Fruit fly (Drosophila melanogaster): ENCODE results near the gene Set8.

Set8 gene

DNA sequence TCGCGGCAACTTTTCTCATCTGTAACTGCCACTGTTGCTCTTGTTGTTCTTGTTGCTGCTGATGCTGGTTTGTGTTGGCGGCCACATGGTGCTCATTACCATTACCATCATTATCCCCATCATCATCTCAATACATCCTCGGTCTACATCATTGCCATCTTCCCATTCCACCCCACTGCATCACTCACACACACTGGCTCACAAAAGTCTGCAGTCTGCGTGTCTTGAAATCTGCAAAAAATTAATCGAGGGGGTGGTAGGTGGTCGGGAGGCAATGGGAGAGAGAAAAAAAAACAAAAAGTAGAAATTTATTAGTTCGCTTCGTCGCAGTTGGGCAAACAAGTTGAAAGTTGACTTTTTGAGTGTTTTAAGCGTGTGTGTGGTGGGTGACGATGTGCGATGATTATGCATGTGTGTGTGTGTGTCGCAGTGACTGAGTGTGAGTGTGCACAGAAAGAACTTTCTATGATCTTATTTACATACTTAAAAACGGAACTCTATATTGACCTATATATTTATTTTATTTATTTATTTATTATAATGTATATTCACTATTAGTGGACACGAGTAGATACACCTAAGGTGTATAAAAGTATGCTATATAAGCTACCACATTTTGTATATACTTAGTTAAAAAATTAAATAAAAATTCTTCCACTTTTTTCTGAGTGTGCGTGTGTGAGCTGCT, 36.4 kb upstream of the Set8 start (continued):
- peak; percentile 41; the same call in 1 of the 3 replicates for TF ChIP-seq dysf (GFP tag; IDR thresholded peaks at IDR 0.05)
- TF ChIP-seq Atf-2 (GFP tag; optimal IDR thresholded peaks at IDR 0.05), result no peak
- TF ChIP-seq ab (GFP tag; optimal IDR thresholded peaks at IDR 0.05), result no peak
- no peak for TF ChIP-seq gfzf (GFP tag; optimal IDR thresholded peaks at IDR 0.05)
- peak; percentile 62 for TF ChIP-seq CG11504 (tag; optimal IDR thresholded peaks at IDR 0.05)
- TF ChIP-seq br (optimal IDR thresholded peaks at IDR 0.05), result no peak
- no peak for TF ChIP-seq Usf (GFP tag; optimal IDR thresholded peaks at IDR 0.05)
- TF ChIP-seq Drgx (GFP tag; IDR thresholded peaks at IDR 0.05), result 0 out of 2 replicates have a peak, but pooled peaks have one; percentile 41
- TF ChIP-seq Bteb2 (GFP tag; optimal IDR thresholded peaks at IDR 0.05), result no peak
- no peak for TF ChIP-seq CG2120 (GFP tag; optimal IDR thresholded peaks at IDR 0.05)
- no peak for TF ChIP-seq CG10565 (GFP tag; optimal IDR thresholded peaks at IDR 0.05)
- TF ChIP-seq CG10431 (GFP tag; optimal IDR thresholded peaks at IDR 0.05), result no peak
- TF ChIP-seq her (GFP tag; optimal IDR thresholded peaks at IDR 0.05), result no peak
- TF ChIP-seq CG17829 (tag; optimal IDR thresholded peaks at IDR 0.05), result peak; percentile 45
- no peak for TF ChIP-seq HHEX (GFP tag; optimal IDR thresholded peaks at IDR 0.05)
- TF ChIP-seq CG18011 (GFP tag; optimal IDR thresholded peaks at IDR 0.05), result no peak
- TF ChIP-seq CG10274 (GFP tag; optimal IDR thresholded peaks at IDR 0.05), result no peak
- TF ChIP-seq gem (tag; optimal IDR thresholded peaks at IDR 0.05), result peak; percentile 66
- no peak for TF ChIP-seq CTCF (GFP tag; optimal IDR thresholded peaks at IDR 0.05)
- no peak for TF ChIP-seq Sry-δ (GFP tag; optimal IDR thresholded peaks at IDR 0.05)
- TF ChIP-seq Opbp (GFP tag; IDR thresholded peaks at IDR 0.05; ENCODE audit: partially characterized antibody), result no peak
- TF ChIP-seq chm (GFP tag; IDR thresholded peaks at IDR 0.05), result no peak
- TF ChIP-seq CG7786 (GFP tag; optimal IDR thresholded peaks at IDR 0.05), result no peak
- no peak for TF ChIP-seq CG3995 (GFP tag; optimal IDR thresholded peaks at IDR 0.05)
- peak; percentile 12 for TF ChIP-seq CG6813 (GFP tag; optimal IDR thresholded peaks at IDR 0.05)
- no peak for TF ChIP-seq HLHmδ (GFP tag; optimal IDR thresholded peaks at IDR 0.05)
- peak; percentile 22 for TF ChIP-seq CG10267 (tag; optimal IDR thresholded peaks at IDR 0.05)
- no peak for TF ChIP-seq CG6654 (GFP tag; optimal IDR thresholded peaks at IDR 0.05)
- TF ChIP-seq CG16863 (GFP tag; optimal IDR thresholded peaks at IDR 0.05), result no peak
- TF ChIP-seq CG14860 (GFP tag; IDR thresholded peaks at IDR 0.05; ENCODE audit: partially characterized antibody), result no peak
- TF ChIP-seq CG12155 (GFP tag; optimal IDR thresholded peaks at IDR 0.05), result no peak
- no peak for TF ChIP-seq BEAF-32 (GFP tag; optimal IDR thresholded peaks at IDR 0.05)
- TF ChIP-seq chif (GFP tag; optimal IDR thresholded peaks at IDR 0.05), result no peak
- TF ChIP-seq slbo (GFP tag; IDR thresholded peaks at IDR 0.05), result peak; percentile 29; the same call in 1 of the 2 replicates
- TF ChIP-seq MESR4 (GFP tag; optimal IDR thresholded peaks at IDR 0.05), result no peak
- no peak for TF ChIP-seq GATAe (GFP tag; conservative IDR thresholded peaks at IDR 0.05)
- TF ChIP-seq Jarid2 (GFP tag; optimal IDR thresholded peaks at IDR 0.05), result no peak
- TF ChIP-seq Dref (GFP tag; IDR thresholded peaks at IDR 0.05), result no peak
- peak; percentile 39; the same call in 1 of the 3 replicates for TF ChIP-seq CG17361 (GFP tag; IDR thresholded peaks at IDR 0.05)
- TF ChIP-seq amos (GFP tag; IDR thresholded peaks at IDR 0.05; ENCODE audit: partially characterized antibody), result no peak
- no peak for TF ChIP-seq Lpt (GFP tag; optimal IDR thresholded peaks at IDR 0.05)
- no peak for TF ChIP-seq Ets65A (GFP tag)
- TF ChIP-seq exex (tag; optimal IDR thresholded peaks at IDR 0.05), result no peak
- no peak for TF ChIP-seq org-1 (GFP tag; optimal IDR thresholded peaks at IDR 0.05)
- no peak for TF ChIP-seq CG16813 (GFP tag; IDR thresholded peaks at IDR 0.05; ENCODE audit: partially characterized antibody)
- peak; percentile 42 for TF ChIP-seq Fer1 (GFP tag; optimal IDR thresholded peaks at IDR 0.05)
- no peak for TF ChIP-seq CG7745 (tag; optimal IDR thresholded peaks at IDR 0.05)
- no peak for TF ChIP-seq Mad (GFP tag; optimal IDR thresholded peaks at IDR 0.05)
- TF ChIP-seq CG12071 (GFP tag; optimal IDR thresholded peaks at IDR 0.05), result no peak
- peak; percentile 0 for TF ChIP-seq bcd (GFP tag; optimal IDR thresholded peaks at IDR 0.05)
- peak; percentile 47 for TF ChIP-seq CoRest (tag; optimal IDR thresholded peaks at IDR 0.05)

Data from whole organism, embryonic.